Worm (Caenorhabditis elegans) whole organism, mixed stage, embryonic: ENCODE data around the gene ZC487.1.

Source experiments
- M03D4.4 ChIP-seq: sonication (generic microtip); optimal IDR thresholded peaks from 2 replicates; lab custom pipeline; 2017; ENCODE audit warnings: mild to moderate bottlenecking, missing genetic modification characterization, missing compliant biosample characterization
- bed-3 ChIP-seq: fragments of 200-800 bp; sonication (Bioruptor generic); optimal IDR thresholded peaks from 3 replicates; lab custom pipeline; 2018; ENCODE audit warnings: mild to moderate bottlenecking, missing genetic modification characterization, moderate library complexity, missing compliant biosample characterization
- blmp-1 ChIP-seq: fragments of 150-350 bp; optimal IDR thresholded peaks from 2 replicates; lab custom pipeline; 2014; ENCODE audit warnings: missing biosample characterization, missing genetic modification characterization
- ceh-43 ChIP-seq: fragments of 200-800 bp; sonication (Bioruptor generic); optimal IDR thresholded peaks from 2 replicates; lab custom pipeline; 2018; ENCODE audit warnings: mild to moderate bottlenecking, missing genetic modification characterization, moderate library complexity, missing compliant biosample characterization
- ces-1 ChIP-seq: fragments of 150-350 bp; optimal IDR thresholded peaks from 2 replicates; lab custom pipeline; 2014; ENCODE audit warnings: missing biosample characterization, missing genetic modification reagents, missing genetic modification characterization
- cnd-1 ChIP-seq: fragments of 200-800 bp; sonication (Bioruptor generic); optimal IDR thresholded peaks from 2 replicates; lab custom pipeline; 2018; ENCODE audit warnings: mild to moderate bottlenecking, missing genetic modification characterization, missing compliant biosample characterization
- elt-3 ChIP-seq: fragments of 150-350 bp; optimal IDR thresholded peaks from 2 replicates; lab custom pipeline; 2014; ENCODE audit warnings: missing biosample characterization, missing genetic modification characterization
- flh-1 ChIP-seq: fragments of 200-800 bp; sonication (Bioruptor generic); optimal IDR thresholded peaks from 2 replicates; lab custom pipeline; 2018; ENCODE audit warnings: mild to moderate bottlenecking, missing genetic modification characterization, moderate library complexity, missing compliant biosample characterization
- ham-2 ChIP-seq: fragments of 200-800 bp; sonication (Bioruptor generic); optimal IDR thresholded peaks from 2 replicates; lab custom pipeline; 2018; ENCODE audit warnings: mild to moderate bottlenecking, missing genetic modification characterization, missing compliant biosample characterization
- hlh-1 ChIP-seq: fragments of 150-350 bp; optimal IDR thresholded peaks from 2 replicates; lab custom pipeline; 2014; ENCODE audit warnings: missing biosample characterization, missing genetic modification reagents, missing genetic modification characterization
- lin-13 ChIP-seq: fragments of 150-350 bp; optimal IDR thresholded peaks from 2 replicates; lab custom pipeline; 2014; ENCODE audit warnings: missing biosample characterization, missing genetic modification characterization
- lin-32 ChIP-seq: fragments of 200-800 bp; sonication (Bioruptor generic); optimal IDR thresholded peaks from 2 replicates; lab custom pipeline; 2018; ENCODE audit warnings: mild to moderate bottlenecking, missing genetic modification characterization, missing compliant biosample characterization
- lsy-2 ChIP-seq: fragments of 150-350 bp; optimal IDR thresholded peaks from 2 replicates; lab custom pipeline; 2014; ENCODE audit warnings: missing biosample characterization, missing genetic modification characterization
- mab-5 ChIP-seq: fragments of 150-350 bp; optimal IDR thresholded peaks from 2 replicates; lab custom pipeline; 2014; ENCODE audit warnings: missing biosample characterization, missing genetic modification characterization
- mls-2 ChIP-seq: sonication (generic microtip); optimal IDR thresholded peaks from 2 replicates; lab custom pipeline; 2016; ENCODE audit warnings: mild to moderate bottlenecking, missing genetic modification characterization, moderate library complexity, missing compliant biosample characterization
- nhr-2 ChIP-seq: fragments of 150-350 bp; optimal IDR thresholded peaks from 2 replicates; lab custom pipeline; 2014; ENCODE audit warnings: missing biosample characterization, missing genetic modification characterization
- nhr-237 ChIP-seq: fragments of 150-350 bp; optimal IDR thresholded peaks from 2 replicates; lab custom pipeline; 2014; ENCODE audit warnings: missing biosample characterization, missing genetic modification characterization
- nhr-28 ChIP-seq: fragments of 150-350 bp; optimal IDR thresholded peaks from 2 replicates; lab custom pipeline; 2014; ENCODE audit warnings: missing biosample characterization, missing genetic modification characterization
- nhr-76 ChIP-seq: sonication (generic microtip); optimal IDR thresholded peaks from 2 replicates; lab custom pipeline; 2017; ENCODE audit warnings: missing biosample characterization, missing genetic modification characterization
- pha-4 ChIP-seq: fragments of 150-350 bp; optimal IDR thresholded peaks from 2 replicates; lab custom pipeline; 2018; ENCODE audit warnings: missing biosample characterization, missing genetic modification reagents, missing genetic modification characterization
- sem-2 ChIP-seq: fragments of 200-800 bp; sonication (Bioruptor generic); optimal IDR thresholded peaks from 2 replicates; lab custom pipeline; 2018; ENCODE audit warnings: mild to moderate bottlenecking, missing genetic modification characterization, missing compliant biosample characterization
- sptf-1 ChIP-seq: sonication (generic microtip); optimal IDR thresholded peaks from 2 replicates; lab custom pipeline; 2017; ENCODE audit warnings: mild to moderate bottlenecking, missing genetic modification characterization, moderate library complexity, missing compliant biosample characterization
- tbx-8 ChIP-seq: fragments of 200-800 bp; sonication (Bioruptor generic); optimal IDR thresholded peaks from 2 replicates; lab custom pipeline; 2018; ENCODE audit warnings: mild to moderate bottlenecking, missing genetic modification characterization, moderate library complexity, missing compliant biosample characterization
- unc-120 ChIP-seq: sonication (generic microtip); optimal IDR thresholded peaks from 2 replicates; lab custom pipeline; 2017; ENCODE audit warnings: missing genetic modification characterization, missing compliant biosample characterization; ENCODE audit not compliant: poor library complexity, severe bottlenecking
- unc-39 ChIP-seq: fragments of 150-350 bp; optimal IDR thresholded peaks from 2 replicates; lab custom pipeline; 2014; ENCODE audit warnings: missing biosample characterization, missing genetic modification characterization
- unc-62 ChIP-seq: fragments of 150-350 bp; optimal IDR thresholded peaks from 2 replicates; lab custom pipeline; 2014; ENCODE audit warnings: missing biosample characterization, missing genetic modification reagents, missing genetic modification characterization
- zip-8 ChIP-seq: fragments of 150-350 bp; optimal IDR thresholded peaks from 2 replicates; lab custom pipeline; 2014; ENCODE audit warnings: missing biosample characterization, missing genetic modification characterization
- ztf-11 ChIP-seq: fragments of 150-350 bp; optimal IDR thresholded peaks from 2 replicates; lab custom pipeline; 2014; ENCODE audit warnings: missing biosample characterization, missing genetic modification characterization

The ZC487.1 gene

ce11 chrV:6683740-6684139 is 43.6 kb upstream of the ZC487.1 start:
- TF ChIP-seq ham-2 (GFP tag; lab: Kevin White, UChicago) (no peak), M03D4.4 (tag; lab: Kevin White, UChicago) (no peak), pha-4 (tag; lab: Kevin White, UChicago) (no peak), ces-1 (GFP tag; lab: Kevin White, UChicago) (peak; percentile 10)
- TF ChIP-seq, all 35 proteins: peak for 1

ce11 chrV:6684541-6684940 is 42.8 kb upstream of the ZC487.1 start:
- TF ChIP-seq ces-1 (GFP tag; lab: Kevin White, UChicago) (peak; percentile 72), sem-2 (GFP tag; lab: Kevin White, UChicago) (no peak), lin-32 (GFP tag; lab: Kevin White, UChicago) (peak; percentile 98), blmp-1 (tag; lab: Kevin White, UChicago) (no peak), unc-62 (GFP tag; lab: Kevin White, UChicago) (no peak), mls-2 (tag; lab: Kevin White, UChicago) (peak; percentile 80), nhr-2 (peak; percentile 100), pha-4 (tag; lab: Kevin White, UChicago) (no peak), tbx-8 (no peak), ztf-11 (tag; lab: Kevin White, UChicago) (peak; percentile 28), lsy-2 (tag; lab: Kevin White, UChicago) (no peak), cnd-1 (peak; percentile 76), nhr-237 (tag; lab: Kevin White, UChicago) (no peak), zip-8 (tag; lab: Kevin White, UChicago) (no peak), ceh-43 (peak; percentile 78), elt-3 (tag; lab: Kevin White, UChicago) (no peak), M03D4.4 (tag; lab: Kevin White, UChicago) (no peak), nhr-28 (tag; lab: Kevin White, UChicago) (no peak), sptf-1 (peak; percentile 36)

- TF ChIP-seq nhr-2 (peak; percentile 59), sem-2 (GFP tag; lab: Kevin White, UChicago) (no peak), cnd-1 (peak; percentile 20), lin-32 (GFP tag; lab: Kevin White, UChicago) (peak; percentile 60)
- TF ChIP-seq, all 35 proteins: peak for 3
These were observed 41.8 kb upstream of the ZC487.1 start for ce11 chrV:6685499-6685898.

ce11 chrV:6685963-6686362 is 41.4 kb upstream of the ZC487.1 start:
- TF ChIP-seq unc-39 (tag; lab: Kevin White, UChicago) (no peak), nhr-28 (tag; lab: Kevin White, UChicago) (no peak), unc-62 (GFP tag; lab: Kevin White, UChicago) (no peak), pha-4 (tag; lab: Kevin White, UChicago) (no peak), nhr-76 (tag; lab: Kevin White, UChicago) (no peak), sem-2 (GFP tag; lab: Kevin White, UChicago) (no peak), mab-5 (tag; lab: Kevin White, UChicago) (no peak), nhr-2 (no peak), ces-1 (GFP tag; lab: Kevin White, UChicago) (no peak), hlh-1 (tag; lab: Kevin White, UChicago) (no peak)
- TF ChIP-seq, all 35 proteins: peak for 0

- TF ChIP-seq lin-32 (GFP tag; lab: Kevin White, UChicago): no peak
- TF ChIP-seq zip-8 (tag; lab: Kevin White, UChicago): no peak
- TF ChIP-seq pha-4 (tag; lab: Kevin White, UChicago): no peak
- no peak for TF ChIP-seq ces-1 (GFP tag; lab: Kevin White, UChicago)
- TF ChIP-seq flh-1: no peak
- TF ChIP-seq lin-13 (tag; lab: Kevin White, UChicago): no peak
- TF ChIP-seq lsy-2 (tag; lab: Kevin White, UChicago): no peak
These were observed 38.9 kb upstream of the ZC487.1 start, which contains the start of gene K11G9.5 for ce11 chrV:6688392-6688791. K11G9.5 (minus strand) TSS chrV:6688492.

ce11 chrV:6690075-6690474 is 37.2 kb upstream of the ZC487.1 start:
- no peak for TF ChIP-seq nhr-237 (tag; lab: Kevin White, UChicago)
- TF ChIP-seq unc-120: no peak
- TF ChIP-seq ztf-11 (tag; lab: Kevin White, UChicago): no peak
- TF ChIP-seq bed-3 (GFP tag; lab: Kevin White, UChicago): no peak
